Worm (Caenorhabditis elegans) whole organism, young adult: Measurements from ENCODE around the gene mip-2.
A peak's percentile ranks its signal among the peaks of the same experiment; 100 is the strongest.

ENCODE experiments used
- B0019.2 ChIP-seq: fragments of 200-800 bp; sonication (Bioruptor generic); conservative IDR thresholded peaks from 2 replicates; pipeline ENCODE4 v1.3.6; 2022; ENCODE audit warnings: missing genetic modification reagents, missing genetic modification characterization, missing compliant biosample characterization
- B0035.1 ChIP-seq: sonication (generic microtip); optimal IDR thresholded peaks from 2 replicates; lab custom pipeline; 2016; ENCODE audit warnings: missing genetic modification characterization, mild to moderate bottlenecking, missing compliant biosample characterization, missing genotype, missing genetic modification reagents
- B0336.3 ChIP-seq: fragments of 200-800 bp; sonication (Bioruptor generic); IDR thresholded peaks from 2 replicates; pipeline ENCODE4 v1.3.6; 2022; ENCODE audit warnings: missing genetic modification characterization, missing compliant biosample characterization
- C06A6.2 ChIP-seq: fragments of 200-800 bp; sonication (Bioruptor generic); conservative IDR thresholded peaks from 2 replicates; pipeline ENCODE4 v1.3.6; 2022; ENCODE audit warnings: missing genetic modification characterization, missing compliant biosample characterization
- C17E4.6 ChIP-seq: fragments of 200-800 bp; sonication (Bioruptor generic); IDR thresholded peaks from 2 replicates; pipeline ENCODE4 v1.3.6; 2022; ENCODE audit warnings: missing genetic modification reagents, missing genetic modification characterization, missing compliant biosample characterization
- F23B12.7 ChIP-seq: sonication (generic microtip); optimal IDR thresholded peaks from 2 replicates; lab custom pipeline; 2017; ENCODE audit warnings: missing genetic modification characterization, mild to moderate bottlenecking, missing compliant biosample characterization, antibody characterized with exemption, moderate library complexity; ENCODE audit not compliant: insufficient read depth
- F55B11.4 ChIP-seq: sonication (generic microtip); optimal IDR thresholded peaks from 2 replicates; lab custom pipeline; 2016; ENCODE audit warnings: missing compliant biosample characterization, missing genetic modification characterization, borderline replicate concordance; ENCODE audit not compliant: insufficient read depth
- F57C9.4 ChIP-seq: sonication (generic microtip); optimal IDR thresholded peaks from 2 replicates; lab custom pipeline; 2017; ENCODE audit warnings: mild to moderate bottlenecking, missing genetic modification characterization, missing compliant biosample characterization
- Y95B8A.8 ChIP-seq: fragments of 200-800 bp; sonication (Bioruptor generic); IDR thresholded peaks from 2 replicates; pipeline ENCODE4 v1.3.6; 2022; ENCODE audit warnings: missing genetic modification reagents, missing genetic modification characterization, missing compliant biosample characterization
- ZK185.1 ChIP-seq: sonication (generic microtip); optimal IDR thresholded peaks from 2 replicates; lab custom pipeline; 2016; ENCODE audit warnings: mild to moderate bottlenecking, missing genetic modification characterization, missing compliant biosample characterization; ENCODE audit not compliant: poor library complexity, severe bottlenecking
- akir-1 ChIP-seq: fragments of 200-800 bp; sonication (Bioruptor generic); optimal IDR thresholded peaks from 2 replicates; lab custom pipeline; 2018; ENCODE audit warnings: mild to moderate bottlenecking, missing genetic modification characterization, moderate library complexity, missing compliant biosample characterization
- aptf-3 ChIP-seq: fragments of 200-800 bp; sonication (Bioruptor generic); IDR thresholded peaks from 2 replicates; pipeline ENCODE4 v1.3.6; 2022; ENCODE audit warnings: missing genetic modification characterization, missing compliant biosample characterization
- attf-6 ChIP-seq: fragments of 200-800 bp; sonication (Bioruptor generic); IDR thresholded peaks from 2 replicates; pipeline ENCODE4 v1.3.6; 2022; ENCODE audit warnings: missing genetic modification reagents, missing genetic modification characterization, missing compliant biosample characterization
- bed-2 ChIP-seq: fragments of 200-800 bp; sonication (Bioruptor generic); IDR thresholded peaks from 2 replicates; pipeline ENCODE4 v1.3.6; 2022; ENCODE audit warnings: missing genetic modification reagents, missing genetic modification characterization, missing compliant biosample characterization
- ceh-58 ChIP-seq: fragments of 200-800 bp; sonication (Bioruptor generic); IDR thresholded peaks from 2 replicates; pipeline ENCODE4 v1.3.6; 2022; ENCODE audit warnings: missing genetic modification characterization, missing compliant biosample characterization
- chd-7 ChIP-seq: sonication (generic microtip); optimal IDR thresholded peaks from 2 replicates; lab custom pipeline; 2016; ENCODE audit warnings: mild to moderate bottlenecking, missing genetic modification characterization, moderate library complexity, missing compliant biosample characterization
- dpff-1 ChIP-seq: sonication (generic microtip); optimal IDR thresholded peaks from 2 replicates; lab custom pipeline; 2017; ENCODE audit warnings: mild to moderate bottlenecking, missing genetic modification characterization, missing compliant biosample characterization
- dpl-1 ChIP-seq: fragments of 150-350 bp; optimal IDR thresholded peaks from 2 replicates; lab custom pipeline; 2014; ENCODE audit warnings: missing biosample characterization, missing genetic modification reagents, missing genetic modification characterization
- him-1 ChIP-seq: sonication (generic microtip); optimal IDR thresholded peaks from 2 replicates; lab custom pipeline; 2016; ENCODE audit warnings: missing genotype, missing genetic modification reagents, missing genetic modification characterization, missing compliant biosample characterization
- hlh-12 ChIP-seq: sonication (generic microtip); optimal IDR thresholded peaks from 2 replicates; lab custom pipeline; 2016; ENCODE audit warnings: missing genetic modification characterization, missing compliant biosample characterization
- hrde-1 ChIP-seq: sonication (generic microtip); optimal IDR thresholded peaks from 2 replicates; lab custom pipeline; 2016; ENCODE audit warnings: missing genetic modification characterization, mild to moderate bottlenecking, missing compliant biosample characterization, moderate library complexity, missing genotype, missing genetic modification reagents, borderline replicate concordance
- hsf-1 ChIP-seq: fragments of 200-800 bp; sonication (Bioruptor generic); IDR thresholded peaks from 2 replicates; pipeline ENCODE4 v1.3.6; 2022; ENCODE audit warnings: missing genetic modification reagents, missing genetic modification characterization, missing compliant biosample characterization
- lin-26 ChIP-seq: fragments of 200-800 bp; sonication (Bioruptor generic); IDR thresholded peaks from 2 replicates; pipeline ENCODE4 v1.3.6; 2022; ENCODE audit warnings: missing genetic modification reagents, missing genetic modification characterization, missing compliant biosample characterization
- lin-35 ChIP-seq, 3 experiments: fragments of 150-350 bp in 2 of 3; sonication (generic microtip) in 1 of 3; optimal IDR thresholded peaks; 2 replicates each; lab custom pipeline; 2014 to 2018; ENCODE audit warnings: missing biosample characterization in 3 of 3, missing genetic modification characterization in 3 of 3, missing genetic modification reagents in 3 of 3
- lin-40 ChIP-seq: sonication (generic microtip); optimal IDR thresholded peaks from 2 replicates; lab custom pipeline; 2016; ENCODE audit warnings: missing genetic modification characterization, mild to moderate bottlenecking, missing compliant biosample characterization, missing genotype, missing genetic modification reagents
- madf-6 ChIP-seq: fragments of 200-800 bp; sonication (Bioruptor generic); IDR thresholded peaks from 2 replicates; pipeline ENCODE4 v1.3.6; 2022; ENCODE audit warnings: missing genetic modification reagents, missing genetic modification characterization, missing compliant biosample characterization
- mxl-1 ChIP-seq: sonication (generic microtip); optimal IDR thresholded peaks from 2 replicates; lab custom pipeline; 2016; ENCODE audit warnings: missing genetic modification characterization, missing compliant biosample characterization
- nfya-1 ChIP-seq: sonication (generic microtip); optimal IDR thresholded peaks from 2 replicates; lab custom pipeline; 2017; ENCODE audit warnings: antibody characterized with exemption, missing compliant biosample characterization, missing genetic modification characterization, borderline replicate concordance; ENCODE audit not compliant: insufficient read depth
- nfya-2 ChIP-seq: fragments of 200-800 bp; sonication (Bioruptor generic); IDR thresholded peaks from 2 replicates; pipeline ENCODE4 v1.3.6; 2022; ENCODE audit warnings: missing genetic modification reagents, missing genetic modification characterization, missing compliant biosample characterization
- nfyb-1 ChIP-seq: fragments of 200-800 bp; sonication (Bioruptor generic); IDR thresholded peaks from 2 replicates; pipeline ENCODE4 v1.3.6; 2022; ENCODE audit warnings: missing genetic modification reagents, missing genetic modification characterization, missing compliant biosample characterization
- nhr-120 ChIP-seq: fragments of 200-800 bp; sonication (Bioruptor generic); IDR thresholded peaks from 2 replicates; pipeline ENCODE4 v1.3.6; 2022; ENCODE audit warnings: missing genetic modification characterization, missing compliant biosample characterization
- nhr-179 ChIP-seq: sonication (generic microtip); optimal IDR thresholded peaks from 2 replicates; lab custom pipeline; 2016; ENCODE audit warnings: mild to moderate bottlenecking, missing genetic modification characterization, missing compliant biosample characterization
- nhr-27 ChIP-seq: fragments of 200-800 bp; sonication (Bioruptor generic); optimal IDR thresholded peaks from 2 replicates; lab custom pipeline; 2018; ENCODE audit warnings: mild to moderate bottlenecking, missing genetic modification characterization, moderate library complexity, missing compliant biosample characterization
- nhr-90 ChIP-seq: sonication (generic microtip); optimal IDR thresholded peaks from 2 replicates; lab custom pipeline; 2016; ENCODE audit warnings: missing genotype, mild to moderate bottlenecking, missing genetic modification characterization, missing compliant biosample characterization
- pbrm-1 ChIP-seq: fragments of 200-800 bp; sonication (Bioruptor generic); IDR thresholded peaks from 2 replicates; pipeline ENCODE4 v1.3.6; 2022; ENCODE audit warnings: missing genetic modification reagents, missing genetic modification characterization, missing compliant biosample characterization
- repo-1 ChIP-seq: sonication (generic microtip); optimal IDR thresholded peaks from 2 replicates; lab custom pipeline; 2017; ENCODE audit warnings: mild to moderate bottlenecking, missing genetic modification characterization, missing compliant biosample characterization
- rpc-1 ChIP-seq, 2 experiments: fragments of 150-350 bp in 1 of 2; sonication (generic microtip) in 1 of 2; optimal IDR thresholded peaks; 2 replicates each; lab custom pipeline; 2014 to 2018; ENCODE audit warnings: missing biosample characterization in 1 of 2, missing genetic modification characterization in 1 of 2, missing genetic modification reagents in 1 of 2, missing genotype in 1 of 2
- sdz-38 ChIP-seq: sonication (generic microtip); optimal IDR thresholded peaks from 2 replicates; lab custom pipeline; 2016; ENCODE audit warnings: missing genotype, missing genetic modification characterization, missing compliant biosample characterization
- snpc-1.3 ChIP-seq: sonication (generic microtip); optimal IDR thresholded peaks from 2 replicates; lab custom pipeline; 2017; ENCODE audit warnings: missing genetic modification characterization, mild to moderate bottlenecking, missing compliant biosample characterization, antibody characterized with exemption, moderate library complexity, missing genotype, missing genetic modification reagents; ENCODE audit not compliant: insufficient read depth
- snpc-3.4 ChIP-seq: sonication (generic microtip); optimal IDR thresholded peaks from 2 replicates; lab custom pipeline; 2017; ENCODE audit warnings: missing genetic modification characterization, mild to moderate bottlenecking, missing compliant biosample characterization, antibody characterized with exemption, moderate library complexity, missing genotype, missing genetic modification reagents
- somi-1 ChIP-seq: fragments of 200-800 bp; sonication (Bioruptor generic); optimal IDR thresholded peaks from 2 replicates; lab custom pipeline; 2018; ENCODE audit warnings: mild to moderate bottlenecking, missing genetic modification characterization, missing compliant biosample characterization
- sptf-2 ChIP-seq: fragments of 200-800 bp; sonication (Bioruptor generic); optimal IDR thresholded peaks from 2 replicates; lab custom pipeline; 2018; ENCODE audit warnings: mild to moderate bottlenecking, missing genetic modification characterization, missing compliant biosample characterization
- tbp1 ChIP-seq: fragments of 200-800 bp; sonication (Bioruptor generic); optimal IDR thresholded peaks from 2 replicates; lab custom pipeline; 2018; ENCODE audit warnings: mild to moderate bottlenecking, missing genetic modification characterization, missing compliant biosample characterization
- tbx-9 ChIP-seq: sonication (generic microtip); optimal IDR thresholded peaks from 2 replicates; lab custom pipeline; 2016; ENCODE audit warnings: borderline replicate concordance, missing genetic modification characterization, inconsistent platforms, missing compliant biosample characterization
- tlf-1 ChIP-seq: fragments of 200-800 bp; sonication (Bioruptor generic); optimal IDR thresholded peaks from 2 replicates; lab custom pipeline; 2018; ENCODE audit warnings: mild to moderate bottlenecking, missing genetic modification characterization, missing compliant biosample characterization
- unc-62 ChIP-seq: fragments of 150-350 bp; optimal IDR thresholded peaks from 2 replicates; lab custom pipeline; 2014; ENCODE audit warnings: missing biosample characterization, missing genetic modification reagents, missing genetic modification characterization
- xnd-1 ChIP-seq: sonication (generic microtip); optimal IDR thresholded peaks from 2 replicates; lab custom pipeline; 2016; ENCODE audit warnings: missing genotype, missing genetic modification reagents, missing genetic modification characterization, missing compliant biosample characterization
- ztf-18 ChIP-seq: sonication (generic microtip); optimal IDR thresholded peaks from 2 replicates; lab custom pipeline; 2016; ENCODE audit warnings: missing genotype, mild to moderate bottlenecking, missing genetic modification characterization, missing compliant biosample characterization

mip-2 gene

DNA sequence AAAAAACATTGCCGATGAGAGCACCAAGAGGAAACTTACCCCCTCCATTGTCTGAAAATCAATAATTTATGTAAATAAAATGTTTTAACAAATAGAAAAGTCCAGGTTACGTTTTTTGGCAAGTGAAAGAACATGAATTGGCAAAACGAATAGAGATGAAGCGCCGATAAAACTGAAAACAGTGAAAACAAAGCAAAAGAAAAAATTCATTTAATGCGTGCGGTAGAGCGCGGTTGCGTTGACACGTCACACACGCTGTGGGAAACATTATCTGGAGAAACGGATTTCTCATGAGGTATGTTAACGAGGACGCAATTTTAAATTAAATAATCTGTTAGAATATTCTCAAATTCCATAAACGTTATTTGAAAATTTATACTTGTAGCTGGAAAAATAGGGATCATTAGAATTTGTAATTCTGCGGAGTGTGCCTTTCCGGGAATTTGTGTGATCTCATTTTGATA, 43.5 kb upstream of the mip-2 start, which contains the start of gene zipt-9 (continued):
- TF ChIP-seq nfya-1 (tag; lab: Kevin White, UChicago), result no peak
- TF ChIP-seq mxl-1 (tag; lab: Kevin White, UChicago), result no peak
- TF ChIP-seq madf-6 (GFP tag; lab: Robert Waterston, UW), result no peak; the same call in 1 of the 2 replicates
- TF ChIP-seq him-1, result peak; percentile 24
- TF ChIP-seq nhr-27 (tag; lab: Kevin White, UChicago), result no peak
- no peak for TF ChIP-seq dpff-1 (tag; lab: Kevin White, UChicago)
- TF ChIP-seq nhr-120 (GFP tag; lab: Robert Waterston, UW), result no peak
- no peak for TF ChIP-seq B0019.2 (GFP tag; lab: Robert Waterston, UW)
- peak; percentile 60; the same call in 1 of the 2 replicates for TF ChIP-seq pbrm-1 (GFP tag; lab: Robert Waterston, UW)
- TF ChIP-seq F55B11.4 (tag; lab: Kevin White, UChicago), result no peak
- no peak for TF ChIP-seq hrde-1 (tag; lab: Kevin White, UChicago)
- TF ChIP-seq C06A6.2 (GFP tag; lab: Robert Waterston, UW), result no peak
- TF ChIP-seq akir-1 (GFP tag; lab: Kevin White, UChicago), result peak; percentile 35
- no peak for TF ChIP-seq nfya-2
- no peak for TF ChIP-seq nhr-179 (tag; lab: Kevin White, UChicago)
- TF ChIP-seq ztf-18 (tag; lab: Kevin White, UChicago), result peak; percentile 68
- peak; percentile 24 for TF ChIP-seq somi-1 (GFP tag; lab: Kevin White, UChicago)
- no peak for TF ChIP-seq B0336.3 (GFP tag; lab: Robert Waterston, UW)
- no peak for TF ChIP-seq F57C9.4 (tag; lab: Kevin White, UChicago)
- TF ChIP-seq snpc-1.3 (tag; lab: Kevin White, UChicago), result no peak
- no peak for TF ChIP-seq unc-62 (GFP tag; lab: Kevin White, UChicago)
- no peak for TF ChIP-seq tbx-9
- no peak for TF ChIP-seq dpl-1 (GFP tag; lab: Kevin White, UChicago)
- TF ChIP-seq aptf-3 (GFP tag; lab: Robert Waterston, UW), result no peak
- TF ChIP-seq lin-35 (GFP tag; optimal IDR thresholded peaks at IDR 0.05; lab: Kevin White, UChicago), result no peak
- no peak for TF ChIP-seq sdz-38
- no peak for TF ChIP-seq attf-6 (GFP tag; lab: Robert Waterston, UW)
- no peak for TF ChIP-seq hsf-1 (GFP tag; lab: Robert Waterston, UW)
- no peak for TF ChIP-seq tlf-1
- no peak for TF ChIP-seq repo-1 (tag; lab: Kevin White, UChicago)
- peak; percentile 68 for TF ChIP-seq F23B12.7 (tag; lab: Kevin White, UChicago)
- TF ChIP-seq Y95B8A.8 (GFP tag; lab: Robert Waterston, UW), result no peak
- no peak for TF ChIP-seq xnd-1 (tag; lab: Kevin White, UChicago)
- no peak for TF ChIP-seq lin-26 (GFP tag; lab: Robert Waterston, UW)
- TF ChIP-seq hlh-12 (tag; lab: Kevin White, UChicago), result no peak
- TF ChIP-seq rpc-1 (optimal IDR thresholded peaks at IDR 0.05; lab: Kevin White, UChicago), result no peak
- TF ChIP-seq rpc-1 (tag; optimal IDR thresholded peaks at IDR 0.05; lab: Kevin White, UChicago), result no peak
- peak; percentile 36 for TF ChIP-seq tbp1 (GFP tag; lab: Kevin White, UChicago)
- TF ChIP-seq C17E4.6 (GFP tag; lab: Robert Waterston, UW), result no peak
- no peak for TF ChIP-seq sptf-2 (GFP tag; lab: Kevin White, UChicago)
- TF ChIP-seq B0035.1, result no peak
- TF ChIP-seq snpc-3.4, result no peak
- TF ChIP-seq nfyb-1 (GFP tag; lab: Robert Waterston, UW), result no peak
- TF ChIP-seq ZK185.1 (tag; lab: Kevin White, UChicago), result peak; percentile 84
- TF ChIP-seq bed-2 (GFP tag; lab: Robert Waterston, UW), result 0 out of 2 replicates have a peak, but pooled peaks have one; percentile 44
- no peak for TF ChIP-seq chd-7 (tag; lab: Kevin White, UChicago)
- TF ChIP-seq nhr-90 (tag; lab: Kevin White, UChicago), result no peak
- TF ChIP-seq ceh-58 (GFP tag; lab: Robert Waterston, UW), result no peak
- no peak for TF ChIP-seq lin-40 (tag; lab: Kevin White, UChicago)
